Worm (Caenorhabditis elegans) whole organism, L4/young adult: ENCODE measurements around the gene T14B4.5.

ENCODE experiments used
- W03F9.2 ChIP-seq: fragments of 150-350 bp; optimal IDR thresholded peaks from 2 replicates; lab custom pipeline; 2014; ENCODE audit warnings: missing biosample characterization, missing genetic modification characterization
- dao-5 ChIP-seq: sonication (generic microtip); optimal IDR thresholded peaks from 2 replicates; lab custom pipeline; 2016; ENCODE audit warnings: missing genotype, missing genetic modification characterization, moderate library complexity, missing compliant biosample characterization
- him-1 ChIP-seq: sonication (generic microtip); optimal IDR thresholded peaks from 2 replicates; lab custom pipeline; 2016; ENCODE audit warnings: missing genotype, missing genetic modification reagents, missing genetic modification characterization, missing compliant biosample characterization

Gene T14B4.5

ce11 chrII:6705593-6706228 lies 11.0 kb upstream of the T14B4.5 start, which contains the start of gene rpy-1:
rpy-1 (minus strand) TSS chrII:6705643.
- TF ChIP-seq him-1 (tag; lab: Kevin White, UChicago) = no peak
- no peak for TF ChIP-seq dao-5
- TF ChIP-seq W03F9.2 (tag; lab: Kevin White, UChicago) = no peak

- no peak for TF ChIP-seq W03F9.2 (tag; lab: Kevin White, UChicago)
- TF ChIP-seq dao-5 = no peak
- no peak for TF ChIP-seq him-1 (tag; lab: Kevin White, UChicago)
Measured at ce11 chrII:6706552-6707091, 10.0 kb upstream of the T14B4.5 start.

DNA sequence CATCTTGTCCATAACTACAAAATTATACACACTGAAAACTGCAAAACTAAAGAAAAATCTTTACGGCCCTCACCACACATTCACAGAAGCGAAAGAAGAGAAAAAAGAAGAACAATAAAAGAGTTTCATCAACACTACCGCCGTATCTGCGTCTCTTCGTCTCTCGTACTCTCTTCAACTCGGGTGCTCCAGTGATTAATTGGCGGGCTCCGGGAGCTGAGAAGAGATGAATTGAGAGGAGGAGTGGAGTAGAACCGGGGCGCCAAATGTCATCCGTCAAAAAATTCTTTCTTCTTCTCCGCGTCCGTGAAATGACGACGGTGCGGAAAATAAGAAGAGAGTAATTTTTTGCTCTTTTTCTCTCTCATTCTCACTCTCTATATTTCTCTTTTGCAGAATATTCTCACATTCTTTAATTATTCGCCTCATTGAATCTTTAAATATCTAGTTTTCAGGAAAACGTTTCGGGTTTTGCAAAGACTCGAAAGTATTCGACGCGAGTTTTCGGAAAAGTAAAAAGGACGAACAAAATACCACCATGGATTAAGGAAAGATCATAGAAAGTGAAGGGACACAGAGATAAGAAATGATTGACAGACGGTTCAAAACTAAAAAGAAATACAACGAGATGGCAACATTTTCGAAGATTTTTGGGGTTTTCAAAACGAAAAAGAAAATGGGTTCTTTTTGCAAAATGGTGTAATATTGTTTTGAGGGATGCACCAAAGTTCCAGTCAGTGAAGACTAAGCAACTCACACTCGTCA lies 9.0 kb upstream of the T14B4.5 start:
- TF ChIP-seq W03F9.2 (tag; lab: Kevin White, UChicago) (no peak), him-1 (tag; lab: Kevin White, UChicago) (no peak)

DNA sequence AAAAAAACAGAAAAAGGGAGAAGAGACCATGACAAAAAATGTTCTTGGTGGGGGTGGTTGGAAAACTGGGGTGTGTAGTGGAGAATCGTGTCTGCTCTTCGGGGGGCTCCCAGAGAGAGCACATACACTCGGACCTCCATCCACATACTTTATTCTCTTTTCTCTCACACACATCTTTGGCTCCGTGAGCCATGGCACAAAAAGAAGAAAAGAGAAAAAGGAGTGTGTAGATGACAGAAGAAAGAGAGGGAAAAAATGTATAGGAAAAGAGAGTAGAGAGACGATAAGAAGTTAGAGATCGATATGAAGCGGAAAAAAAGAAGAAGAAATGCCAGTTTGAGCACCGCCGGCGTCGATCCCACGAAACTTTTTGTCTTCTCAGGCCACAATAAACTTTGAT lies 7.7 kb upstream of the T14B4.5 start:
- TF ChIP-seq W03F9.2 (tag; lab: Kevin White, UChicago) (no peak), him-1 (tag; lab: Kevin White, UChicago) (peak; percentile 56)

ce11 chrII:6709680-6710079 lies 7.0 kb upstream of the T14B4.5 start:
- no peak for TF ChIP-seq W03F9.2 (tag; lab: Kevin White, UChicago)
- TF ChIP-seq dao-5 = no peak
- TF ChIP-seq him-1 (tag; lab: Kevin White, UChicago) = no peak

- TF ChIP-seq W03F9.2 (tag; lab: Kevin White, UChicago) (no peak), him-1 (tag; lab: Kevin White, UChicago) (no peak), dao-5 (no peak)
Measured at ce11 chrII:6710596-6710995, 6.1 kb upstream of the T14B4.5 start.

ce11 chrII:6712177-6712981 lies 4.3 kb upstream of the T14B4.5 start, which contains the start of the genes dpy-10 and T14B4.19:
dpy-10 (minus strand) TSS chrII:6712227.
T14B4.19 (minus strand) TSS chrII:6712931.
- no peak for TF ChIP-seq W03F9.2 (tag; lab: Kevin White, UChicago)
- no peak for TF ChIP-seq dao-5
- no peak for TF ChIP-seq him-1 (tag; lab: Kevin White, UChicago)

DNA sequence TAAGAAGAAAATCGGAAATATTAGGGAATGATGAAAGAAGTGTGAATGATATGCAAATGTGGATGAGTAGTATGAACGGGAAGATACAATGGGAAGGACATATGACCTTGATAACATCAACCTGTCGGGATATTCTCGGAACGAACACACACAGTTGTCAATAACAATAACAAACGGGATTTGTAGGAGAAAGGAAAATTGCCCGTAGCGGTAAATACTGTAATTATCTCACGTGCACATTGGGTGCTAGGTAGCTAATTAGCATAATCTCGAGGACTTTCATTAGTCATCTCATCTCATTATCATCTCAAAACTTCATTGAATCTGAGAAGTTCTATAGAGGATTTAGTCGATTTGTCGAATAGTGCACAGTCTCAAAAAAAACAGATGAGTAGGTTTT lies 3.7 kb upstream of the T14B4.5 start:
- TF ChIP-seq him-1 (tag; lab: Kevin White, UChicago) = no peak
- TF ChIP-seq dao-5 = no peak
- TF ChIP-seq W03F9.2 (tag; lab: Kevin White, UChicago) = no peak

ce11 chrII:6713832-6714342 lies 2.8 kb upstream of the T14B4.5 start, which contains the start of gene dpy-2:
dpy-2 (plus strand) TSS chrII:6714292.
- TF ChIP-seq dao-5 = no peak
- TF ChIP-seq him-1 (tag; lab: Kevin White, UChicago) = no peak
- no peak for TF ChIP-seq W03F9.2 (tag; lab: Kevin White, UChicago)

DNA sequence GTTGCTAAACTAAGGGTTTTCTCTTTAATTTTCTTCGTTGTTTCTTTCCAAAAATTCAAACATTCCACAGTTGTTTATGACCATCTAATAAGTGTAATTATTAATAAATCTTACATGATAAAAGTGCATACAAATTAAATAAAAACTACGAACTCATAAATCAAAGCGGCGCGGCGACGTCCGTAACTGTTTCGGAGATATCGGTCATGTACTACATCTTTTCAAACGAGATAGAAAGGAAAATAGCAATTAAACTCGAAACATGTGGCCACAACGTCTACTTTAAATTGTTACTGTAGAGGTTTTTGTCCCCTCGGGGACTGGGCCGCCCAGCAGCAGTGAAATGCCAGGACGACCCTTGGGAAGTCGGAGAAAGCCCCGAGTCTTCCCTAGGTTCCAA lies 810 bp upstream of the T14B4.5 start:
- no peak for TF ChIP-seq dao-5
- TF ChIP-seq W03F9.2 (tag; lab: Kevin White, UChicago) = no peak
- no peak for TF ChIP-seq him-1 (tag; lab: Kevin White, UChicago)

DNA sequence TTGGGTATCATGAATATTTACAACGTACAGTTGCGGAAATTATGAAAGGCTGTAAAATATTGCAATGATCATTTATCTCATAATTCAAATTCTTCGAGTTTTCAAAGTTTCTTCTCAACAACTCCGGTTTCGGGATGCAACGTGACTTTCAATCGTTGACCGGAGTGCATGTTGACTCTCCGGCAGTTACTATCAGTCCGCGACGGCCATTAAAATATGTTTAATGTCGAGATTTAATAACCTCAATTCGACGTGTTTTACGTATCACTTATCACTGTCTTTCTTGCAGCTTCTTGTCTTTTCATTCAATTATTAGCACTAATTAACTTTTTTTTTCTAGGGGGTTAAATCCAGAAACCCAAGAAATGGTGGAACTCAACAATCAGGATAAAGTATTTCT lies 1.6 kb downstream of the T14B4.5 start, which contains the start of gene tsp-10:
tsp-10 (plus strand) TSS at position 366 of the 400 bp plus-strand sequence.
- TF ChIP-seq dao-5 = no peak
- no peak for TF ChIP-seq him-1 (tag; lab: Kevin White, UChicago)
- no peak for TF ChIP-seq W03F9.2 (tag; lab: Kevin White, UChicago)

- peak; percentile 49 for TF ChIP-seq him-1 (tag; lab: Kevin White, UChicago)
- TF ChIP-seq W03F9.2 (tag; lab: Kevin White, UChicago) = no peak
Measured at ce11 chrII:6721581-6721980, 4.9 kb downstream of the T14B4.5 start.

- no peak for TF ChIP-seq dao-5
- TF ChIP-seq W03F9.2 (tag; lab: Kevin White, UChicago) = no peak
- TF ChIP-seq him-1 (tag; lab: Kevin White, UChicago) = no peak
Measured at ce11 chrII:6726814-6727213, 10.2 kb downstream of the T14B4.5 start.
